Fruit fly (Drosophila melanogaster) whole organism, pupa: Measurements from ENCODE around the gene GstD6.

Source experiments
- CG10348 ChIP-seq: fragments of 200-800 bp; sonication (Bioruptor generic); IDR thresholded peaks from 2 replicates; pipeline ENCODE4 v1.3.6; 2022; ENCODE audit warnings: missing biosample characterization, missing genetic modification characterization
- CG12605 ChIP-seq: fragments of 200-800 bp; sonication (Bioruptor generic); IDR thresholded peaks from 2 replicates; pipeline ENCODE4 v1.3.6; 2022; ENCODE audit warnings: missing biosample characterization, missing genetic modification characterization
- CG13204 ChIP-seq: fragments of 200-800 bp; sonication (Bioruptor generic); optimal IDR thresholded peaks from 2 replicates; lab custom pipeline; 2018; ENCODE audit warnings: missing biosample characterization, mild to moderate bottlenecking, missing genetic modification characterization, moderate library complexity
- CG14655 ChIP-seq: fragments of 200-800 bp; sonication (Bioruptor generic); optimal IDR thresholded peaks from 3 replicates; lab custom pipeline; 2017; ENCODE audit warnings: mild to moderate bottlenecking, missing biosample characterization, missing genetic modification reagents, missing genetic modification characterization
- CG15710 ChIP-seq: fragments of 200-800 bp; sonication (Bioruptor generic); optimal IDR thresholded peaks from 2 replicates; lab custom pipeline; 2018; ENCODE audit warnings: missing biosample characterization, mild to moderate bottlenecking, missing genetic modification characterization, moderate library complexity
- CG17806 ChIP-seq: fragments of 200-800 bp; sonication (Bioruptor generic); optimal IDR thresholded peaks from 2 replicates; lab custom pipeline; 2018; ENCODE audit warnings: missing biosample characterization, mild to moderate bottlenecking, missing genetic modification characterization, moderate library complexity
- CG32121 ChIP-seq: fragments of 200-800 bp; sonication (Bioruptor generic); IDR thresholded peaks from 2 replicates; pipeline ENCODE4 v1.3.6; 2022; ENCODE audit warnings: missing biosample characterization, missing genetic modification characterization
- CG34367 ChIP-seq: fragments of 200-800 bp; sonication (Bioruptor generic); optimal IDR thresholded peaks from 2 replicates; lab custom pipeline; 2018; ENCODE audit warnings: missing biosample characterization, mild to moderate bottlenecking, missing genetic modification characterization
- CG4496 ChIP-seq: fragments of 200-800 bp; sonication (Bioruptor generic); IDR thresholded peaks from 3 replicates; pipeline ENCODE4 v1.3.6; 2022; ENCODE audit warnings: missing biosample characterization, missing genetic modification characterization
- CG8159 ChIP-seq: fragments of 200-800 bp; sonication (Bioruptor generic); optimal IDR thresholded peaks from 3 replicates; lab custom pipeline; 2018; ENCODE audit warnings: missing biosample characterization, mild to moderate bottlenecking, missing genetic modification characterization, moderate library complexity
- CG8301 ChIP-seq: fragments of 200-800 bp; sonication (Bioruptor generic); optimal IDR thresholded peaks from 2 replicates; lab custom pipeline; 2018; ENCODE audit warnings: missing biosample characterization, mild to moderate bottlenecking, missing genetic modification characterization
- CG9948 ChIP-seq: fragments of 200-800 bp; sonication (Bioruptor generic); optimal IDR thresholded peaks from 2 replicates; lab custom pipeline; 2018; ENCODE audit warnings: missing biosample characterization, mild to moderate bottlenecking, missing genetic modification characterization, moderate library complexity
- D1 ChIP-seq: fragments of 200-800 bp; sonication (Bioruptor generic); optimal IDR thresholded peaks from 2 replicates; lab custom pipeline; 2018; ENCODE audit warnings: missing biosample characterization, mild to moderate bottlenecking, missing genetic modification characterization, moderate library complexity
- EcR ChIP-seq: fragments of 200-800 bp; sonication (Bioruptor generic); optimal IDR thresholded peaks from 3 replicates; lab custom pipeline; 2019; ENCODE audit warnings: missing biosample characterization, missing genetic modification characterization, mild to moderate bottlenecking, moderate library complexity, missing genetic modification reagents
- Ets98B ChIP-seq: fragments of 200-800 bp; sonication (Bioruptor generic); IDR thresholded peaks from 2 replicates; pipeline ENCODE4 v1.3.6; 2022; ENCODE audit warnings: missing biosample characterization, missing genetic modification characterization
- Pif1A ChIP-seq: fragments of 200-800 bp; sonication (Bioruptor generic); optimal IDR thresholded peaks from 3 replicates; lab custom pipeline; 2016; ENCODE audit warnings: missing biosample characterization, missing genetic modification characterization
- Pif1B ChIP-seq: fragments of 200-800 bp; sonication (Bioruptor generic); optimal IDR thresholded peaks from 3 replicates; lab custom pipeline; 2016; ENCODE audit warnings: missing biosample characterization, missing genetic modification characterization
- fd96Ca ChIP-seq: fragments of 200-800 bp; sonication (Bioruptor generic); IDR thresholded peaks from 3 replicates; pipeline ENCODE4 v1.3.6; 2022; ENCODE audit warnings: missing biosample characterization, missing genetic modification characterization
- gl ChIP-seq: fragments of 200-800 bp; sonication (Bioruptor generic); optimal IDR thresholded peaks from 2 replicates; lab custom pipeline; 2018; ENCODE audit warnings: missing biosample characterization, mild to moderate bottlenecking, missing genetic modification characterization
- rn ChIP-seq: fragments of 200-800 bp; sonication (Bioruptor generic); IDR thresholded peaks from 2 replicates; pipeline ENCODE4 v1.3.6; 2022; ENCODE audit warnings: missing biosample characterization, missing genetic modification characterization

The GstD6 gene

dm6 chr3R:12376828-12377227 is at the start of gene GstD6:
Gene GstD6 (plus strand): TSS chr3R:12377128.
- TF ChIP-seq gl (tag; lab: Kevin White, UChicago) (no peak), D1 (tag; lab: Kevin White, UChicago) (no peak), CG13204 (GFP tag; lab: Kevin White, UChicago) (no peak), Pif1A (GFP tag; lab: Kevin White, UChicago) (no peak), EcR (GFP tag; lab: Kevin White, UChicago) (no peak), CG14655 (GFP tag; lab: Kevin White, UChicago) (no peak), Pif1B (no peak), rn (GFP tag; lab: Robert Waterston, UW) (no peak)

dm6 chr3R:12329827-12330226 is 47.1 kb upstream of the GstD6 start:
- no peak for TF ChIP-seq Pif1A (GFP tag; lab: Kevin White, UChicago)
- TF ChIP-seq EcR (GFP tag; lab: Kevin White, UChicago): no peak
- TF ChIP-seq fd96Ca (GFP tag; lab: Robert Waterston, UW): no peak
- TF ChIP-seq CG34367 (tag; lab: Kevin White, UChicago): no peak
- no peak for TF ChIP-seq Pif1B
- no peak for TF ChIP-seq CG8159 (tag; lab: Kevin White, UChicago)
- TF ChIP-seq CG8301 (tag; lab: Kevin White, UChicago): no peak
- TF ChIP-seq CG32121: no peak
- TF ChIP-seq CG9948 (tag; lab: Kevin White, UChicago): no peak
- TF ChIP-seq CG17806 (tag; lab: Kevin White, UChicago): no peak
- no peak for TF ChIP-seq rn (GFP tag; lab: Robert Waterston, UW)
- TF ChIP-seq CG4496 (GFP tag; lab: Robert Waterston, UW): no peak
- TF ChIP-seq D1 (tag; lab: Kevin White, UChicago): no peak
- no peak for TF ChIP-seq CG15710 (tag; lab: Kevin White, UChicago)
- no peak for TF ChIP-seq CG10348 (GFP tag; lab: Robert Waterston, UW)

dm6 chr3R:12341374-12341773 is 35.6 kb upstream of the GstD6 start, which contains the start of gene Sgsf:
Gene Sgsf (plus strand): TSS chr3R:12341674.
- TF ChIP-seq CG9948 (tag; lab: Kevin White, UChicago) (no peak), Pif1B (no peak), CG17806 (tag; lab: Kevin White, UChicago) (no peak), Ets98B (GFP tag; lab: Robert Waterston, UW) (no peak), gl (tag; lab: Kevin White, UChicago) (no peak), CG34367 (tag; lab: Kevin White, UChicago) (no peak), CG8159 (tag; lab: Kevin White, UChicago) (no peak)

- TF ChIP-seq CG10348 (GFP tag; lab: Robert Waterston, UW) (no peak), CG15710 (tag; lab: Kevin White, UChicago) (no peak), Ets98B (GFP tag; lab: Robert Waterston, UW) (no peak), fd96Ca (GFP tag; lab: Robert Waterston, UW) (no peak), Pif1A (GFP tag; lab: Kevin White, UChicago) (no peak), CG8301 (tag; lab: Kevin White, UChicago) (no peak), D1 (tag; lab: Kevin White, UChicago) (no peak), EcR (GFP tag; lab: Kevin White, UChicago) (no peak), CG9948 (tag; lab: Kevin White, UChicago) (no peak), CG34367 (tag; lab: Kevin White, UChicago) (no peak), CG14655 (GFP tag; lab: Kevin White, UChicago) (no peak)
Observed at dm6 chr3R:12344914-12345549, 31.9 kb upstream of the GstD6 start.

- TF ChIP-seq EcR (GFP tag; lab: Kevin White, UChicago): no peak
- TF ChIP-seq CG8159 (tag; lab: Kevin White, UChicago): peak; percentile 15
Observed at dm6 chr3R:12345989-12346388, 30.9 kb upstream of the GstD6 start.

dm6 chr3R:12347659-12348058 is 29.3 kb upstream of the GstD6 start:
- no peak for TF ChIP-seq CG14655 (GFP tag; lab: Kevin White, UChicago)
- TF ChIP-seq, all 21 proteins: peak for 0

- no peak for TF ChIP-seq CG8301 (tag; lab: Kevin White, UChicago)
- peak; percentile 55 for TF ChIP-seq D1 (tag; lab: Kevin White, UChicago)
- no peak for TF ChIP-seq EcR (GFP tag; lab: Kevin White, UChicago)
- no peak for TF ChIP-seq CG32121
- no peak for TF ChIP-seq Pif1B
- no peak; the same call in 1 of the 2 replicates for TF ChIP-seq Ets98B (GFP tag; lab: Robert Waterston, UW)
- no peak for TF ChIP-seq fd96Ca (GFP tag; lab: Robert Waterston, UW)
- TF ChIP-seq CG4496 (GFP tag; lab: Robert Waterston, UW): peak; percentile 35; the same call in 1 of the 3 replicates
- no peak for TF ChIP-seq CG12605 (GFP tag; lab: Robert Waterston, UW)
- no peak for TF ChIP-seq CG9948 (tag; lab: Kevin White, UChicago)
- peak; percentile 5 for TF ChIP-seq CG17806 (tag; lab: Kevin White, UChicago)
- no peak for TF ChIP-seq CG13204 (GFP tag; lab: Kevin White, UChicago)
- no peak for TF ChIP-seq CG14655 (GFP tag; lab: Kevin White, UChicago)
- TF ChIP-seq Pif1A (GFP tag; lab: Kevin White, UChicago): no peak
- TF ChIP-seq gl (tag; lab: Kevin White, UChicago): no peak
Observed at dm6 chr3R:12350497-12350896, 26.4 kb upstream of the GstD6 start, which contains the start of gene CG10038. Gene CG10038 (minus strand): TSS chr3R:12350644.
